Fruit fly (Drosophila melanogaster) whole organism, prepupa: ENCODE measurements around the gene CG4374.
A peak's percentile ranks its signal among the peaks of the same experiment; 100 is the strongest.

Experiments
- Blimp-1 ChIP-seq: fragments of 200-800 bp; sonication (Bioruptor generic); optimal IDR thresholded peaks from 3 replicates; lab custom pipeline; 2017; ENCODE audit warnings: missing biosample characterization, missing genetic modification characterization, mild to moderate bottlenecking, moderate library complexity, missing genetic modification reagents
- CG10631 ChIP-seq: fragments of 200-800 bp; sonication (Bioruptor generic); optimal IDR thresholded peaks from 2 replicates; lab custom pipeline; 2016; ENCODE audit warnings: missing biosample characterization, missing genetic modification characterization
- CG11294 ChIP-seq: fragments of 200-800 bp; sonication (Bioruptor generic); IDR thresholded peaks from 2 replicates; pipeline ENCODE4 v1.3.6; 2022; ENCODE audit warnings: missing biosample characterization, missing genetic modification characterization
- CG11902 ChIP-seq: fragments of 200-800 bp; sonication (Bioruptor generic); optimal IDR thresholded peaks from 3 replicates; lab custom pipeline; 2016; ENCODE audit warnings: missing biosample characterization, missing genetic modification characterization
- CG15336 ChIP-seq: fragments of 200-800 bp; sonication (Bioruptor generic); IDR thresholded peaks from 2 replicates; pipeline ENCODE4 v1.3.6; 2022; ENCODE audit warnings: missing biosample characterization, missing genetic modification characterization
- CG1621 ChIP-seq: fragments of 200-800 bp; sonication (Bioruptor generic); optimal IDR thresholded peaks from 3 replicates; lab custom pipeline; 2018; ENCODE audit warnings: missing biosample characterization, mild to moderate bottlenecking, missing genetic modification characterization
- CG16779 ChIP-seq: fragments of 200-800 bp; sonication (Bioruptor generic); optimal IDR thresholded peaks from 3 replicates; lab custom pipeline; 2017; ENCODE audit warnings: missing biosample characterization, mild to moderate bottlenecking, missing genetic modification characterization
- CG3032 ChIP-seq: fragments of 200-800 bp; optimal IDR thresholded peaks from 2 replicates; lab custom pipeline; 2019; ENCODE audit warnings: missing biosample characterization, mild to moderate bottlenecking, missing genetic modification characterization, moderate library complexity
- CG31627 ChIP-seq: fragments of 200-800 bp; sonication (Bioruptor generic); optimal IDR thresholded peaks from 3 replicates; lab custom pipeline; 2016; ENCODE audit warnings: missing biosample characterization, missing genetic modification characterization
- CG32006 ChIP-seq: fragments of 200-800 bp; sonication (Bioruptor generic); optimal IDR thresholded peaks from 3 replicates; lab custom pipeline; 2017; ENCODE audit warnings: missing biosample characterization, mild to moderate bottlenecking, missing genetic modification characterization
- CG3919 ChIP-seq: fragments of 200-800 bp; sonication (Bioruptor generic); optimal IDR thresholded peaks from 3 replicates; lab custom pipeline; 2016; ENCODE audit warnings: missing biosample characterization, missing genetic modification characterization
- CG4318 ChIP-seq: fragments of 200-800 bp; sonication (Bioruptor generic); optimal IDR thresholded peaks from 3 replicates; lab custom pipeline; 2017; ENCODE audit warnings: missing biosample characterization, mild to moderate bottlenecking, missing genetic modification characterization
- CG6163 ChIP-seq: fragments of 200-800 bp; sonication (Bioruptor generic); IDR thresholded peaks from 3 replicates; pipeline ENCODE4 v1.3.6; 2022; ENCODE audit warnings: missing biosample characterization, missing genetic modification characterization
- CG6276 ChIP-seq: fragments of 200-800 bp; sonication (Bioruptor generic); optimal IDR thresholded peaks from 2 replicates; lab custom pipeline; 2017; ENCODE audit warnings: missing biosample characterization, mild to moderate bottlenecking, missing genetic modification characterization
- CG6792 ChIP-seq: fragments of 200-800 bp; sonication (Bioruptor generic); optimal IDR thresholded peaks from 3 replicates; lab custom pipeline; 2016; ENCODE audit warnings: missing biosample characterization, missing genetic modification characterization
- CG6808 ChIP-seq: fragments of 200-800 bp; sonication (Bioruptor generic); optimal IDR thresholded peaks from 3 replicates; lab custom pipeline; 2017; ENCODE audit warnings: missing biosample characterization, missing genetic modification characterization, mild to moderate bottlenecking, moderate library complexity, missing genetic modification reagents
- CG6854 ChIP-seq: fragments of 200-800 bp; sonication (Bioruptor generic); optimal IDR thresholded peaks from 2 replicates; lab custom pipeline; 2017; ENCODE audit warnings: missing biosample characterization, mild to moderate bottlenecking, missing genetic modification characterization
- CG8119 ChIP-seq: fragments of 200-800 bp; sonication (Bioruptor generic); IDR thresholded peaks from 3 replicates; pipeline ENCODE4 v1.3.6; 2022; ENCODE audit warnings: missing biosample characterization, missing genetic modification characterization
- CG8319 ChIP-seq: fragments of 200-800 bp; sonication (Bioruptor generic); optimal IDR thresholded peaks from 3 replicates; lab custom pipeline; 2016; ENCODE audit warnings: missing biosample characterization, missing genetic modification characterization
- CG8632 ChIP-seq: fragments of 200-800 bp; sonication (Bioruptor generic); optimal IDR thresholded peaks from 3 replicates; lab custom pipeline; 2016; ENCODE audit warnings: missing biosample characterization, missing genetic modification characterization
- Eip75B ChIP-seq: fragments of 200-800 bp; sonication (Bioruptor generic); optimal IDR thresholded peaks from 3 replicates; lab custom pipeline; 2016; ENCODE audit warnings: missing biosample characterization, missing genetic modification characterization
- Eip78C ChIP-seq: fragments of 200-800 bp; sonication (Bioruptor generic); peaks from one replicate; lab custom pipeline; 2016; ENCODE audit warnings: missing biosample characterization, missing genetic modification characterization
- Eip93F ChIP-seq: fragments of 200-800 bp; sonication (Bioruptor generic); optimal IDR thresholded peaks from 2 replicates; lab custom pipeline; 2016; ENCODE audit warnings: missing biosample characterization, mild to moderate bottlenecking, missing genetic modification characterization
- Ets21C ChIP-seq: fragments of 200-800 bp; sonication (Bioruptor generic); optimal IDR thresholded peaks from 3 replicates; lab custom pipeline; 2016; ENCODE audit warnings: missing biosample characterization, missing genetic modification characterization
- Hr38 ChIP-seq: sonication (Bioruptor generic); optimal IDR thresholded peaks from 2 replicates; lab custom pipeline; 2016; ENCODE audit warnings: missing biosample characterization, missing genetic modification characterization
- Hr39 ChIP-seq: fragments of 200-800 bp; sonication (Bioruptor generic); optimal IDR thresholded peaks from 2 replicates; lab custom pipeline; 2016; ENCODE audit warnings: missing biosample characterization, missing genetic modification characterization
- Hr4 ChIP-seq: fragments of 200-800 bp; sonication (Bioruptor generic); optimal IDR thresholded peaks from 3 replicates; lab custom pipeline; 2016; ENCODE audit warnings: missing biosample characterization, missing genetic modification characterization
- Lpt ChIP-seq: fragments of 200-800 bp; sonication (Bioruptor generic); optimal IDR thresholded peaks from 3 replicates; lab custom pipeline; 2016; ENCODE audit warnings: missing biosample characterization, missing genetic modification characterization
- OdsH ChIP-seq: fragments of 200-800 bp; sonication (Bioruptor generic); optimal IDR thresholded peaks from 3 replicates; lab custom pipeline; 2016; ENCODE audit warnings: missing biosample characterization, missing genetic modification characterization
- Sox102F ChIP-seq: fragments of 200-800 bp; sonication (Bioruptor generic); optimal IDR thresholded peaks from 2 replicates; lab custom pipeline; 2016; ENCODE audit warnings: missing biosample characterization, mild to moderate bottlenecking, missing genetic modification characterization
- achi ChIP-seq: fragments of 200-800 bp; sonication (Bioruptor generic); optimal IDR thresholded peaks from 3 replicates; lab custom pipeline; 2016; ENCODE audit warnings: missing biosample characterization, missing genetic modification characterization
- acj6 ChIP-seq: fragments of 200-800 bp; sonication (Bioruptor generic); optimal IDR thresholded peaks from 3 replicates; lab custom pipeline; 2016; ENCODE audit warnings: missing biosample characterization, missing genetic modification characterization
- cyc ChIP-seq: fragments of 200-800 bp; sonication (Bioruptor generic); optimal IDR thresholded peaks from 3 replicates; lab custom pipeline; 2016; ENCODE audit warnings: missing biosample characterization, missing genetic modification characterization
- dsx ChIP-seq: fragments of 200-800 bp; optimal IDR thresholded peaks from 3 replicates; lab custom pipeline; 2019; ENCODE audit warnings: missing biosample characterization, mild to moderate bottlenecking, missing genetic modification characterization, moderate library complexity; ENCODE audit not compliant: poor library complexity, severe bottlenecking
- eg ChIP-seq: fragments of 200-800 bp; sonication (Bioruptor generic); IDR thresholded peaks from 3 replicates; pipeline ENCODE4 v1.3.6; 2022; ENCODE audit warnings: missing biosample characterization, missing genetic modification characterization
- esn ChIP-seq: fragments of 200-800 bp; sonication (Bioruptor generic); optimal IDR thresholded peaks from 2 replicates; lab custom pipeline; 2016; ENCODE audit warnings: missing biosample characterization, mild to moderate bottlenecking, missing genetic modification characterization, moderate library complexity
- fd59A ChIP-seq: fragments of 200-800 bp; sonication (Bioruptor generic); optimal IDR thresholded peaks from 2 replicates; lab custom pipeline; 2017; ENCODE audit warnings: missing biosample characterization, mild to moderate bottlenecking, missing genetic modification characterization, missing genetic modification reagents
- fd85E ChIP-seq: fragments of 200-800 bp; sonication (Bioruptor generic); optimal IDR thresholded peaks from 3 replicates; lab custom pipeline; 2016; ENCODE audit warnings: missing biosample characterization, missing genetic modification characterization
- fkh ChIP-seq: fragments of 200-800 bp; sonication (Bioruptor generic); optimal IDR thresholded peaks from 3 replicates; lab custom pipeline; 2017; ENCODE audit warnings: missing biosample characterization, mild to moderate bottlenecking, missing genetic modification characterization, moderate library complexity
- lz ChIP-seq: fragments of 200-800 bp; sonication (Bioruptor generic); optimal IDR thresholded peaks from 3 replicates; lab custom pipeline; 2016; ENCODE audit warnings: missing biosample characterization, missing genetic modification characterization
- net ChIP-seq: fragments of 200-800 bp; sonication (Bioruptor generic); optimal IDR thresholded peaks from 3 replicates; lab custom pipeline; 2016; ENCODE audit warnings: missing biosample characterization, missing genetic modification characterization
- pdm3 ChIP-seq: fragments of 200-800 bp; sonication (Bioruptor generic); optimal IDR thresholded peaks from 3 replicates; lab custom pipeline; 2016; ENCODE audit warnings: missing biosample characterization, missing genetic modification characterization
- salr ChIP-seq, 2 experiments: fragments of 200-800 bp; sonication (Bioruptor generic); optimal IDR thresholded peaks; 3 replicates each; lab custom pipeline; 2016 to 2018; ENCODE audit warnings: missing biosample characterization in 2 of 2, missing genetic modification characterization in 2 of 2, mild to moderate bottlenecking in 1 of 2
- spab ChIP-seq: fragments of 200-800 bp; sonication (Bioruptor generic); optimal IDR thresholded peaks from 2 replicates; lab custom pipeline; 2017; ENCODE audit warnings: missing biosample characterization, mild to moderate bottlenecking, missing genetic modification characterization, missing genetic modification reagents
- topi ChIP-seq: fragments of 200-800 bp; sonication (Bioruptor generic); optimal IDR thresholded peaks from 3 replicates; lab custom pipeline; 2016; ENCODE audit warnings: missing biosample characterization, missing genetic modification characterization

CG4374 gene

dm6 chr3R:23504760-23505159 lies 32.7 kb upstream of the CG4374 start (continued):
- peak; percentile 37 for TF ChIP-seq acj6 (GFP tag; lab: Kevin White, UChicago)
- TF ChIP-seq salr (GFP tag; optimal IDR thresholded peaks at IDR 0.05; lab: Kevin White, UChicago), result peak in 1 of 2 experiments; percentile 44
- peak; percentile 41 for TF ChIP-seq achi (GFP tag; lab: Kevin White, UChicago)
- TF ChIP-seq esn (GFP tag; lab: Kevin White, UChicago), result peak; percentile 69

dm6 chr3R:23503511-23503910 lies 31.4 kb upstream of the CG4374 start:
- TF ChIP-seq CG15336 (GFP tag; lab: Robert Waterston, UW), result no peak
- no peak for TF ChIP-seq CG11294
- no peak for TF ChIP-seq CG8319 (GFP tag; lab: Kevin White, UChicago)
- TF ChIP-seq dsx (GFP tag; lab: Kevin White, UChicago), result no peak
- TF ChIP-seq lz (GFP tag; lab: Kevin White, UChicago), result no peak
- no peak for TF ChIP-seq Sox102F (GFP tag; lab: Kevin White, UChicago)
- TF ChIP-seq acj6 (GFP tag; lab: Kevin White, UChicago), result no peak
- TF ChIP-seq Eip93F (GFP tag; lab: Kevin White, UChicago), result no peak
- no peak for TF ChIP-seq CG10631 (GFP tag; lab: Kevin White, UChicago)
- TF ChIP-seq Hr38 (GFP tag; lab: Kevin White, UChicago), result no peak
- no peak for TF ChIP-seq CG3032
- no peak for TF ChIP-seq net
- TF ChIP-seq CG8119 (GFP tag; lab: Robert Waterston, UW), result no peak
- TF ChIP-seq fd85E (GFP tag; lab: Kevin White, UChicago), result no peak

dm6 chr3R:23497241-23497640 lies 25.2 kb upstream of the CG4374 start:
- TF ChIP-seq CG8319 (GFP tag; lab: Kevin White, UChicago) (no peak), Eip78C (GFP tag; lab: Kevin White, UChicago) (peak; percentile 78), CG16779 (no peak), salr (GFP tag; optimal IDR thresholded peaks at IDR 0.05; lab: Kevin White, UChicago) (no peak)

dm6 chr3R:23496488-23496887 lies 24.4 kb upstream of the CG4374 start:
- TF ChIP-seq CG4318 (no peak), Eip93F (GFP tag; lab: Kevin White, UChicago) (peak; percentile 22), fd85E (GFP tag; lab: Kevin White, UChicago) (no peak), CG6792 (peak; percentile 58), CG11902 (GFP tag; lab: Kevin White, UChicago) (peak; percentile 34), OdsH (peak; percentile 42), CG3919 (peak; percentile 35), Eip75B (no peak), CG32006 (GFP tag; lab: Kevin White, UChicago) (no peak), esn (GFP tag; lab: Kevin White, UChicago) (peak; percentile 76), eg (GFP tag; lab: Robert Waterston, UW) (no peak), CG6854 (GFP tag; lab: Kevin White, UChicago) (no peak), Lpt (GFP tag; lab: Kevin White, UChicago) (no peak), topi (peak; percentile 49), Ets21C (no peak), Eip78C (GFP tag; lab: Kevin White, UChicago) (peak; percentile 86), achi (GFP tag; lab: Kevin White, UChicago) (peak; percentile 41), fd59A (GFP tag; lab: Kevin White, UChicago) (no peak), pdm3 (GFP tag; lab: Kevin White, UChicago) (peak; percentile 15), CG8119 (GFP tag; lab: Robert Waterston, UW) (no peak), CG3032 (peak; percentile 36), CG6276 (GFP tag; lab: Kevin White, UChicago) (no peak), Hr39 (peak; percentile 22), Sox102F (GFP tag; lab: Kevin White, UChicago) (no peak), spab (GFP tag; lab: Kevin White, UChicago) (no peak), Hr38 (GFP tag; lab: Kevin White, UChicago) (no peak), CG31627 (GFP tag; lab: Kevin White, UChicago) (peak; percentile 42), CG6808 (GFP tag; lab: Kevin White, UChicago) (peak; percentile 25), CG1621 (no peak), cyc (GFP tag; lab: Kevin White, UChicago) (peak; percentile 38), Hr4 (GFP tag; lab: Kevin White, UChicago) (no peak), fkh (GFP tag; lab: Kevin White, UChicago) (no peak), CG8632 (peak; percentile 70), Blimp-1 (GFP tag; lab: Kevin White, UChicago) (peak; percentile 20), CG6163 (no peak)
